Fruit fly (Drosophila melanogaster) whole organism, wandering third instar larva: Measurements from ENCODE around the gene GstO2.

Source experiments
- Abd-B ChIP-seq: fragments of >200 bp; optimal IDR thresholded peaks from 2 replicates; lab custom pipeline; 2017; ENCODE audit warnings: missing biosample characterization, missing genetic modification characterization
- CG32264 ChIP-seq: fragments of 200-800 bp; sonication (Bioruptor generic); optimal IDR thresholded peaks from 2 replicates; lab custom pipeline; 2016; ENCODE audit warnings: missing biosample characterization, missing genetic modification characterization
- CG9705 ChIP-seq: fragments of 200-800 bp; sonication (Bioruptor generic); optimal IDR thresholded peaks from 2 replicates; lab custom pipeline; 2018; ENCODE audit warnings: missing biosample characterization, mild to moderate bottlenecking, missing genetic modification characterization
- CrebA ChIP-seq: fragments of 200-800 bp; sonication (Bioruptor generic); optimal IDR thresholded peaks from 2 replicates; lab custom pipeline; 2016; ENCODE audit warnings: missing biosample characterization, mild to moderate bottlenecking, missing genetic modification characterization, borderline replicate concordance
- Dfd ChIP-seq: fragments of >200 bp; optimal IDR thresholded peaks from 2 replicates; lab custom pipeline; 2017; ENCODE audit warnings: missing biosample characterization, missing genetic modification characterization
- Dif ChIP-seq: fragments of 200-275, 200-300 bp; sonication (Bioruptor generic); optimal IDR thresholded peaks from 2 replicates; lab custom pipeline; 2018; ENCODE audit warnings: missing biosample characterization, missing genetic modification characterization; ENCODE audit not compliant: partially characterized antibody
- GATAd ChIP-seq: sonication (Bioruptor generic); optimal IDR thresholded peaks from 2 replicates; lab custom pipeline; 2016; ENCODE audit warnings: missing biosample characterization, missing genetic modification characterization
- HLH106 ChIP-seq: fragments of 200-800 bp; optimal IDR thresholded peaks from 3 replicates; lab custom pipeline; 2019; ENCODE audit warnings: missing biosample characterization, mild to moderate bottlenecking, missing genetic modification characterization, moderate library complexity
- Hnf4 ChIP-seq: fragments of 200-800 bp; sonication (Bioruptor generic); optimal IDR thresholded peaks from 2 replicates; lab custom pipeline; 2016; ENCODE audit warnings: missing biosample characterization, mild to moderate bottlenecking, missing genetic modification characterization
- Hr78 ChIP-seq: fragments of >200 bp; optimal IDR thresholded peaks from 2 replicates; lab custom pipeline; 2017; ENCODE audit warnings: missing biosample characterization, missing genetic modification characterization
- Hr83 ChIP-seq: fragments of 200-300 bp; sonication (Bioruptor generic); optimal IDR thresholded peaks from 2 replicates; lab custom pipeline; 2016; ENCODE audit warnings: missing biosample characterization, mild to moderate bottlenecking, missing genetic modification characterization, moderate library complexity; ENCODE audit not compliant: poor library complexity, severe bottlenecking
- Jra ChIP-seq: sonication (Bioruptor generic); optimal IDR thresholded peaks from 2 replicates; lab custom pipeline; 2016; ENCODE audit warnings: missing biosample characterization, missing genetic modification characterization
- Mio ChIP-seq: sonication (Bioruptor generic); optimal IDR thresholded peaks from 2 replicates; lab custom pipeline; 2016; ENCODE audit warnings: missing biosample characterization, missing genetic modification characterization
- Myc ChIP-seq: fragments of >200 bp; optimal IDR thresholded peaks from 2 replicates; lab custom pipeline; 2017
- N ChIP-seq: fragments of >200 bp; optimal IDR thresholded peaks from 2 replicates; lab custom pipeline; 2018; ENCODE audit warnings: missing biosample characterization, missing external identifiers, missing genetic modification characterization
- OdsH ChIP-seq: fragments of 200-800 bp; sonication (Bioruptor generic); optimal IDR thresholded peaks from 2 replicates; lab custom pipeline; 2016; ENCODE audit warnings: missing biosample characterization, mild to moderate bottlenecking, missing genetic modification characterization
- Rel ChIP-seq, 2 experiments: fragments of 200-800 bp; sonication (Bioruptor generic) in 1 of 2; optimal IDR thresholded peaks; 2 replicates in 1 of 2; 3 replicates in 1 of 2; lab custom pipeline; 2016 to 2019; ENCODE audit warnings: mild to moderate bottlenecking in 2 of 2, missing biosample characterization in 2 of 2, missing genetic modification characterization in 2 of 2, moderate library complexity in 1 of 2
- Sp1 ChIP-seq: fragments of 200-800 bp; sonication (Bioruptor generic); optimal IDR thresholded peaks from 3 replicates; lab custom pipeline; 2019; ENCODE audit warnings: missing biosample characterization, mild to moderate bottlenecking, missing genetic modification characterization, moderate library complexity
- Vsx2 ChIP-seq: fragments of 200-300, 225-300 bp; sonication (Bioruptor generic); optimal IDR thresholded peaks from 2 replicates; lab custom pipeline; 2018; ENCODE audit warnings: missing biosample characterization, missing genetic modification characterization; ENCODE audit not compliant: partially characterized antibody
- br ChIP-seq: fragments of 200-800 bp; sonication (Bioruptor generic); optimal IDR thresholded peaks from 2 replicates; lab custom pipeline; 2016; ENCODE audit warnings: missing biosample characterization, missing genetic modification characterization
- brk ChIP-seq: fragments of 200-800 bp; sonication (Bioruptor generic); optimal IDR thresholded peaks from 2 replicates; lab custom pipeline; 2016; ENCODE audit warnings: missing biosample characterization, mild to moderate bottlenecking, missing genetic modification characterization
- dl ChIP-seq, 2 experiments: fragments of 175-275, 200-275 bp in 1 of 2; fragments of 200-275 bp in 1 of 2; sonication (Bioruptor generic); optimal IDR thresholded peaks; lab custom pipeline; 2018; ENCODE audit warnings: mild to moderate bottlenecking in 2 of 2, missing biosample characterization in 2 of 2, missing genetic modification characterization in 2 of 2, moderate library complexity in 2 of 2; ENCODE audit not compliant: partially characterized antibody in 2 of 2, insufficient read depth in 1 of 2
- dmrt93B ChIP-seq: fragments of 200-800 bp; sonication (Bioruptor generic); optimal IDR thresholded peaks from 2 replicates; lab custom pipeline; 2018; ENCODE audit warnings: missing biosample characterization, mild to moderate bottlenecking, missing genetic modification characterization
- dsf ChIP-seq: sonication (Bioruptor generic); optimal IDR thresholded peaks from 2 replicates; lab custom pipeline; 2016; ENCODE audit warnings: missing biosample characterization, missing genetic modification characterization, borderline replicate concordance
- ey ChIP-seq: fragments of 200-800 bp; sonication (Bioruptor generic); optimal IDR thresholded peaks from 2 replicates; lab custom pipeline; 2016; ENCODE audit warnings: missing biosample characterization, missing genetic modification characterization
- foxo ChIP-seq, 2 experiments: fragments of 200-800 bp; sonication (Bioruptor generic); optimal IDR thresholded peaks; 2 replicates in 1 of 2; 3 replicates in 1 of 2; lab custom pipeline; 2016 to 2017; ENCODE audit warnings: missing biosample characterization in 2 of 2, missing genetic modification characterization in 2 of 2
- fru ChIP-seq: fragments of 200-800 bp; sonication (Bioruptor generic); optimal IDR thresholded peaks from 3 replicates; lab custom pipeline; 2016; ENCODE audit warnings: missing biosample characterization, mild to moderate bottlenecking, missing genetic modification characterization
- h ChIP-seq: fragments of 200-800 bp; sonication (Bioruptor generic); optimal IDR thresholded peaks from 3 replicates; lab custom pipeline; 2016; ENCODE audit warnings: missing biosample characterization, mild to moderate bottlenecking, missing genetic modification characterization
- lola ChIP-seq: fragments of >200 bp; optimal IDR thresholded peaks from 2 replicates; lab custom pipeline; 2017; ENCODE audit warnings: missing biosample characterization, missing genetic modification characterization
- pan ChIP-seq: fragments of >200 bp; optimal IDR thresholded peaks from 2 replicates; lab custom pipeline; 2017
- psq ChIP-seq: fragments of 200-800 bp; sonication (Bioruptor generic); optimal IDR thresholded peaks from 3 replicates; lab custom pipeline; 2017; ENCODE audit warnings: missing biosample characterization, mild to moderate bottlenecking, missing genetic modification characterization, moderate library complexity
- rgr ChIP-seq: fragments of 200-800 bp; sonication (Bioruptor generic); optimal IDR thresholded peaks from 3 replicates; lab custom pipeline; 2016; ENCODE audit warnings: missing biosample characterization, mild to moderate bottlenecking, missing genetic modification characterization
- sage ChIP-seq: fragments of 200-800 bp; sonication (Bioruptor generic); optimal IDR thresholded peaks from 2 replicates; lab custom pipeline; 2016; ENCODE audit warnings: missing biosample characterization, mild to moderate bottlenecking, missing genetic modification characterization
- sv ChIP-seq: fragments of 200-800 bp; sonication (Bioruptor generic); optimal IDR thresholded peaks from 3 replicates; lab custom pipeline; 2016; ENCODE audit warnings: missing biosample characterization, missing genetic modification characterization
- tai ChIP-seq: sonication (Bioruptor generic); optimal IDR thresholded peaks from 2 replicates; lab custom pipeline; 2016; ENCODE audit warnings: missing biosample characterization, missing genetic modification characterization
- usp ChIP-seq: fragments of >200 bp; optimal IDR thresholded peaks from 2 replicates; lab custom pipeline; 2017; ENCODE audit warnings: missing biosample characterization, missing genetic modification characterization
- woc ChIP-seq: sonication (Bioruptor generic); optimal IDR thresholded peaks from 2 replicates; lab custom pipeline; 2016; ENCODE audit warnings: missing biosample characterization, mild to moderate bottlenecking, missing genetic modification characterization

Gene GstO2

dm6 chr3L:8527829-8528228 lies 4.5 kb upstream of the GstO2 start:
- TF ChIP-seq rgr (GFP tag; lab: Kevin White, UChicago) (no peak), sv (GFP tag; lab: Kevin White, UChicago) (no peak), foxo (GFP tag; optimal IDR thresholded peaks at IDR 0.05; lab: Kevin White, UChicago) (no peak), CrebA (no peak), dl (GFP tag; optimal IDR thresholded peaks at IDR 0.05; lab: Kevin White, UChicago; ENCODE audit: insufficient read depth in 1 of 2, partially characterized antibody in 2 of 2) (no peak), woc (GFP tag; lab: Kevin White, UChicago) (no peak), Hr83 (GFP tag; lab: Kevin White, UChicago) (no peak), br (GFP tag; lab: Kevin White, UChicago) (no peak), CG32264 (no peak), ey (GFP tag; lab: Kevin White, UChicago) (no peak), Rel (GFP tag; optimal IDR thresholded peaks at IDR 0.05; lab: Kevin White, UChicago) (no peak), Rel (tag; optimal IDR thresholded peaks at IDR 0.05; lab: Kevin White, UChicago) (no peak), Mio (GFP tag; lab: Kevin White, UChicago) (no peak), Myc (no peak)

- TF ChIP-seq pan (lab: Kevin White, UChicago), result no peak
- TF ChIP-seq br (GFP tag; lab: Kevin White, UChicago), result peak; percentile 50
- no peak for TF ChIP-seq usp (GFP tag; lab: Kevin White, UChicago)
- no peak for TF ChIP-seq dsf (GFP tag; lab: Kevin White, UChicago)
- TF ChIP-seq GATAd (GFP tag; lab: Kevin White, UChicago), result no peak
- TF ChIP-seq CG9705, result no peak
- no peak for TF ChIP-seq woc (GFP tag; lab: Kevin White, UChicago)
- no peak for TF ChIP-seq Dif (GFP tag; lab: Kevin White, UChicago)
- no peak for TF ChIP-seq Hr83 (GFP tag; lab: Kevin White, UChicago)
- peak; percentile 8 for TF ChIP-seq Hnf4
- TF ChIP-seq sv (GFP tag; lab: Kevin White, UChicago), result no peak
- peak; percentile 58 for TF ChIP-seq fru (GFP tag; lab: Kevin White, UChicago)
- TF ChIP-seq N, result no peak
- no peak for TF ChIP-seq dl (GFP tag; optimal IDR thresholded peaks at IDR 0.05; lab: Kevin White, UChicago; ENCODE audit: insufficient read depth in 1 of 2, partially characterized antibody in 2 of 2)
- peak; percentile 11 for TF ChIP-seq HLH106
- TF ChIP-seq Dfd, result no peak
- no peak for TF ChIP-seq dmrt93B (GFP tag; lab: Kevin White, UChicago)
- no peak for TF ChIP-seq Rel (GFP tag; optimal IDR thresholded peaks at IDR 0.05; lab: Kevin White, UChicago)
- peak; percentile 72 for TF ChIP-seq Rel (tag; optimal IDR thresholded peaks at IDR 0.05; lab: Kevin White, UChicago)
- TF ChIP-seq OdsH (GFP tag; lab: Kevin White, UChicago), result peak; percentile 63
- peak; percentile 0 for TF ChIP-seq Sp1 (GFP tag; lab: Kevin White, UChicago)
- TF ChIP-seq h (GFP tag; lab: Kevin White, UChicago), result peak; percentile 58
- peak in 1 of 2 experiments; percentile 28 for TF ChIP-seq foxo (GFP tag; optimal IDR thresholded peaks at IDR 0.05; lab: Kevin White, UChicago)
- peak; percentile 13 for TF ChIP-seq psq (GFP tag; lab: Kevin White, UChicago)
- TF ChIP-seq Jra, result no peak
- TF ChIP-seq Vsx2 (GFP tag; lab: Kevin White, UChicago), result no peak
- TF ChIP-seq lola (GFP tag; lab: Kevin White, UChicago), result no peak
- TF ChIP-seq Mio (GFP tag; lab: Kevin White, UChicago), result no peak
- TF ChIP-seq sage (GFP tag; lab: Kevin White, UChicago), result no peak
- no peak for TF ChIP-seq Myc
- no peak for TF ChIP-seq CrebA
- TF ChIP-seq tai (GFP tag; lab: Kevin White, UChicago), result no peak
- no peak for TF ChIP-seq CG32264
- no peak for TF ChIP-seq brk (GFP tag; lab: Kevin White, UChicago)
- TF ChIP-seq ey (GFP tag; lab: Kevin White, UChicago), result peak; percentile 45
- TF ChIP-seq Hr78, result no peak
- peak; percentile 56 for TF ChIP-seq rgr (GFP tag; lab: Kevin White, UChicago)
- TF ChIP-seq Abd-B, result no peak
- TF ChIP-seq, all 38 proteins: peak for 12
Observed at dm6 chr3L:8525691-8526421, 2.6 kb upstream of the GstO2 start.
